Fruit fly (Drosophila melanogaster) ovary, adult (tissue): ENCODE data around the gene CG18744.

Experiments
- CG17801 ChIP-seq: fragments of 200-800 bp; optimal IDR thresholded peaks from 2 replicates; lab custom pipeline; 2019; ENCODE audit warnings: missing biosample characterization, mild to moderate bottlenecking, missing genetic modification characterization, moderate library complexity; ENCODE audit not compliant: partially characterized antibody

CG18744 gene

dm6 chr3R:7798525-7798924, at the start of gene CG18744:
Gene CG18744, minus strand, starts transcription at chr3R:7798771.
- no peak for TF ChIP-seq CG17801 (GFP tag; lab: Kevin White, UChicago)

dm6 chr3R:7821559-7821958, 23.0 kb upstream of the CG18744 start:
- no peak for TF ChIP-seq CG17801 (GFP tag; lab: Kevin White, UChicago)

- no peak for TF ChIP-seq CG17801 (GFP tag; lab: Kevin White, UChicago)
These were observed 15.5 kb upstream of the CG18744 start, which contains the start of gene CG34384 for dm6 chr3R:7813981-7814529. Gene CG34384, plus strand, starts transcription at chr3R:7814361.

DNA sequence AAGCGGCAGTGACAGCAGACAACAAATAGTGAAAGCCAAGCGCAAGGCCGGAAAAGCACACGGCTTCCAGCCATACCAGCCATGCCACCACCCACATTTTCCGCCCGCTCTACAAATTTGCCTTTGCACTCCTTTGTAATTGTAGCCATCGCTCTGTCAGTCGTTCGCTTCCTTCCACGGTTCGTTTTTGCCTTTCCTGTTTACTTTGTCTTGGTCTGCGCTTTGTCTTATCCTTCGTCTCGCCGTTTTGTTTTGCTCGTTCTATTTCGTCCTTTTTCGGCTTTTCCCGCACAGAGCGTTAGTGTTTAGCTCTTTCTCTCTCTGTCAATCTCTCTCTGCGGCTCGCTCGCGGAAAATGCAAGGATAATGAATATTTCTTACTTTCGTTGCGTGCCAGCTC, 14.9 kb upstream of the CG18744 start:
- no peak for TF ChIP-seq CG17801 (GFP tag; lab: Kevin White, UChicago)

DNA sequence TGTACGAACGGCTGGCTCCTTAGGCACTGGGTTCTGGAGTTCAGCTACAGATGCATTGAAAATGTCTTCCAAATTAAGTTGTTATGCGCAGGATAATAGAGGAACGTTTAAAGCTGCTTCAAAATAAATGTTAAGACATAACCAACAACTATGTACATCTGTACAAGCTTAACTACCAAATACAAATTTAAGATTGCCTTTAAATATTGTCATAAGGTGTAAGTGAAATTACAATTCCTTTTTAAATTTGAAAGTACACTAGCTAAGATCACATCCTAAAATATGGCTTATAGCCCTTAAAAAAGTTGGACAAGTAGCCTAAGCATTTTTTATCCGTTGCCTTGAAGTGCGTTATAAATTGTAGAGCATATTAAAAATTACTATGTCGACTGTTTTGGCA, 12.9 kb upstream of the CG18744 start, which contains the start of gene CG31473:
CG31473 (plus strand) TSS at position 301 of the 400 bp plus-strand sequence.
- no peak for TF ChIP-seq CG17801 (GFP tag; lab: Kevin White, UChicago)

DNA sequence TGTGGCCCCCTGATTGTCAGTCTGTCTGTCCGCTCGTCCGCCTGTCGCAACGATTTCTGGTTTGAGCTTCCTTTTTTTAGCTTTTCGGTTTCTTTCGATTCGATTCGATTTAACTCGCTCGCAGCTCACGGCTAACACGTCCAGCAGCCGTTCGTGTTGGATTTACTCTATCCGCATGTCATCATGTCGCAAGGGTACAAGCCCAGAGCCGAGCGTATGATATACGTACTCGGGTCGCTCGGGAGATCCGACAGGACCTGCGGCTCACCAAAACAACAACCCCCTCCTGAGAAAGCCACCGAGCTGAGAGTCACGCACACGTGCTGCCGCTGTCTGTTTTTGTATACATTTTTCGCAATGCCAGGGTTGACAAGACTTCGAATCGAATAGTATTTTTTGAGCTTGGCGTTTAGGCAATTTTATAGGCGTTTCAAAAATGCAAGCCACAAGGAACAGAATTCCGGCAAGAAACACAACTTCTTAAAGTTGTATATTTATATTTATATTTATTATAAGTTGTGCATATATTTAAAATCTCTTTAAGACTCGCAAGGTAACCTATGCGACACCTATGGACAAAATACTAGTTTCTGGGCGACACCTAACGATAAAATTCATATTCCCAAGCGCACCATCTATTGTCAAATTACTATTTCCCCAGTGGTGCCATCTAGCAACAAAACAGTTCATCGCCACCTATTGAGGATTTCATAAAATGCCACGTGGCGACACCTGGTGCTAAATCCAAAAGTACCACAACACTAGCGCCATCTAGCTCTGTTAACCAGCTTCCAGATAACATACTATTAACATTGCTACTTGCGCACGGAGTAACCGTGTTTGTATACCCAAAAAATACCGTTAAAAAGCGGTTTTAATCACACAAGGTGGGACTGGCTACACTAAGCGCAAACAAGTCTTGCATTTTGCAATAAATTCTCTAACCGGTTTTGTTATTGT, 11.4 kb upstream of the CG18744 start, which contains the start of the genes CG2993 and sgll:
CG2993 (minus strand) TSS at position 353 of the 960 bp plus-strand sequence.
sgll (plus strand) TSS at position 871 of the 960 bp plus-strand sequence.
- peak; percentile 29 for TF ChIP-seq CG17801 (GFP tag; lab: Kevin White, UChicago)

DNA sequence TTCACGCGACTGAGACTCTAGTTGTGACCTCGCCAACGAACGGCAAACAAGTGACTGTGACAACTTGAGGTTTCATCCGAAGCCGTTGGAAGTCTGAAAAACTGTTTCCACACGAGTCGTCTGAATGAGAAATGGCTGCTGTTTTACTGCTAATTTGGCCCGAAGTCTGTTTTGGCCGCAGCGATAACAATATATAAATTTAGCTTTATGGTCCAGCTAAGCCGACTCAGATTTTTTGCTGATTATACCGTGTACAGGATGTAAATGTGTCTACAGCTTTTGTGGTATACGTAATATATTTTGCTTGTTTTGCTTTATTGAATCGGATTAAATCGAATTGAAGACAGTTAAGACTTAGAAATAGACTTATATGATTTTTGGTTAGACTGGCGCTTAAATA, 5.8 kb upstream of the CG18744 start, which contains the start of gene CG18268:
CG18268 (minus strand) TSS at position 101 of the 400 bp plus-strand sequence.
- TF ChIP-seq CG17801 (GFP tag; lab: Kevin White, UChicago), result no peak

- no peak for TF ChIP-seq CG17801 (GFP tag; lab: Kevin White, UChicago)
These were observed 4.1 kb upstream of the CG18744 start, which contains the start of gene CG3014 for dm6 chr3R:7802693-7803092. Gene CG3014, minus strand, starts transcription at chr3R:7802793.

DNA sequence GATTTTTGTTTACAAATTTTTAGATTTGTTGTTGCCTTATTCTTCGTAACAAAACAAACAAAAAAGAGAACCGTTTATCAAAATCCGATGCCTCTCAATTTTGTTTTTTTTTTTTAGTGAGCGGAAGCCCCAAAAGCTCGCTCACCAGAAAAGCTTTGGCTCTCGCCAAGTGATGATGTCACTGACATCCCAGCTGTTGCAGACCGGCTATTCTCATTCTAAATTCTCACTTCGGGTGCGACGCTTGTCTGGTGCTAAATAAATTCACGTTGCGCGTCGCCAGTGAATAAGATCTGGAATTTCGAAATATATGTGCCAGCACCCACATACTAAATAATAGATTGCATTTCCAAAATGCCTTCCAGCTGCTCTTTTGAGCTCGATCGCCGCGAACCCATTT, 4.7 kb downstream of the CG18744 start, which contains the start of gene CG2641:
CG2641 (plus strand) TSS at position 215 of the 400 bp plus-strand sequence.
- TF ChIP-seq CG17801 (GFP tag; lab: Kevin White, UChicago), result peak; percentile 87

DNA sequence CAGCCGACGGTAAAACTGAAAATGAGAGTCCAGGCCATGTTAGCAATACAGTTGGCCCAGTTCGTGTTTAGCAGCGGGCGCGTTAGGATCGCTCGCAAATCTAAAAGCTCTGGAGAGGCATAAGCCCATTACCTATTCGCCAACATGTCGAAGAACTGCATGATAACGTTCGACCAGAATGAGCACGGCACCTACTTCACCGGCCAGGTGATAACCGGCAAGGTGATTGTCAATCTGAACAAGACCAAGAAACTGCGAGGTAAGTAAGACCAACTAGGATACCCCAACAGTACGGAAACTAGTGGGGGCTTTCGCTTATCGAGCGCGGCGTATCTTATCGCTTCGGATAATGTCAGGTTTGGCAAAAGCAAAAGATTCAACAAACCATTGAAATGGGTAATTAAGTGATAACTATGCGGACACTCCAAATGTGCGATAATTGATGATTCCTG, 8.0 kb downstream of the CG18744 start, which contains the start of gene CG10086:
CG10086 (plus strand) TSS at position 51 of the 452 bp plus-strand sequence.
- TF ChIP-seq CG17801 (GFP tag; lab: Kevin White, UChicago), result no peak

DNA sequence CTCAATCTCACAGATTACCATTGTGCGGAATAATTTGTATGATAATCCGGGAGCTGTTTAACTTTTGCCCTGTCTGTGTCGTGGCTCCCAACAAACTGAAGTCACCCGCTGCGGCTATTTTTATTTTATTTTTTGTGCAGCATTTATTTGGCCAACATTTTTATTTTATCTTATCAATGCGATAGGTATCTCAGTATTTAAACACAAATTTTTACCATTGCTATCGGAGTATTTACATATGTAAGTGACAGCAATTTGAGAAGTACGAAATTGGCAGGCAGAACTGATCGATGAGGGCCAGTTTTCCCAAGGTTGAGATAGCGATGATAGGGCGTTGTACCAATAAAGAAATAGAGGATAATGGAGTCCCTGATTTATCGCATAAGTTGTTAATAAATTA, 8.5 kb downstream of the CG18744 start, which contains the start of gene CG18746:
CG18746 (minus strand) TSS at position 101 of the 400 bp plus-strand sequence.
- TF ChIP-seq CG17801 (GFP tag; lab: Kevin White, UChicago), result no peak

- no peak for TF ChIP-seq CG17801 (GFP tag; lab: Kevin White, UChicago)
These were observed 10.7 kb downstream of the CG18744 start, which contains the start of gene CG18748 for dm6 chr3R:7787899-7788298. Gene CG18748, minus strand, starts transcription at chr3R:7787923.

dm6 chr3R:7785784-7786183, 12.8 kb downstream of the CG18744 start, which contains the start of gene CG18745:
Gene CG18745, minus strand, starts transcription at chr3R:7786119.
- TF ChIP-seq CG17801 (GFP tag; lab: Kevin White, UChicago), result no peak

dm6 chr3R:7782933-7783686, 15.5 kb downstream of the CG18744 start, which contains the start of gene CG18747:
Gene CG18747, minus strand, starts transcription at chr3R:7783446.
- no peak for TF ChIP-seq CG17801 (GFP tag; lab: Kevin White, UChicago)
